Fruit fly (Drosophila melanogaster) whole organism, embryonic: Measurements from ENCODE around the gene Dlip1.

Experiments used
- Asciz ChIP-seq: fragments of 200-800 bp; sonication (Bioruptor generic); optimal IDR thresholded peaks from 2 replicates; lab custom pipeline; 2017; ENCODE audit warnings: missing biosample characterization, mild to moderate bottlenecking, missing genetic modification characterization, missing genetic modification reagents
- B-H1 ChIP-seq: fragments of 200-800 bp; sonication (Bioruptor generic); IDR thresholded peaks from 3 replicates; pipeline ENCODE4 v1.3.6; 2022; ENCODE audit warnings: missing biosample characterization, missing genetic modification characterization
- C15 ChIP-seq: fragments of 200-800 bp; sonication (Bioruptor generic); IDR thresholded peaks from 3 replicates; pipeline ENCODE4 v1.3.6; 2022; ENCODE audit warnings: missing biosample characterization, missing genetic modification characterization
- CG10979 ChIP-seq: fragments of 200-800 bp; sonication (Bioruptor generic); optimal IDR thresholded peaks from 2 replicates; lab custom pipeline; 2018; ENCODE audit warnings: missing biosample characterization, mild to moderate bottlenecking, missing genetic modification characterization, moderate library complexity
- CG11695 ChIP-seq: fragments of 200-800 bp; sonication (Bioruptor generic); IDR thresholded peaks from 3 replicates; pipeline ENCODE4 v1.3.6; 2022; ENCODE audit warnings: missing biosample characterization, missing genetic modification characterization
- CG12659 ChIP-seq: fragments of 200-800 bp; sonication (Bioruptor generic); optimal IDR thresholded peaks from 3 replicates; lab custom pipeline; 2017; ENCODE audit warnings: mild to moderate bottlenecking, missing biosample characterization, missing genetic modification reagents, missing genetic modification characterization
- CG16779 ChIP-seq: fragments of 200-800 bp; sonication (Bioruptor generic); IDR thresholded peaks from 2 replicates; pipeline ENCODE4 v1.3.6; 2022; ENCODE audit warnings: missing biosample characterization, missing genetic modification characterization
- CG17186 ChIP-seq: fragments of 200-800 bp; sonication (Bioruptor generic); optimal IDR thresholded peaks from 3 replicates; lab custom pipeline; 2017; ENCODE audit warnings: missing biosample characterization, missing genetic modification reagents, missing genetic modification characterization
- CG17802 ChIP-seq: fragments of 200-800 bp; sonication (Bioruptor generic); optimal IDR thresholded peaks from 2 replicates; lab custom pipeline; 2018; ENCODE audit warnings: missing biosample characterization, mild to moderate bottlenecking, missing genetic modification characterization, moderate library complexity
- CG18599 ChIP-seq: fragments of 200-800 bp; sonication (Bioruptor generic); optimal IDR thresholded peaks from 3 replicates; lab custom pipeline; 2017; ENCODE audit warnings: missing biosample characterization, missing genetic modification characterization, mild to moderate bottlenecking, moderate library complexity, missing genetic modification reagents
- CG30020 ChIP-seq: fragments of 200-800 bp; optimal IDR thresholded peaks from 2 replicates; lab custom pipeline; 2019; ENCODE audit warnings: missing biosample characterization, mild to moderate bottlenecking, missing genetic modification characterization, moderate library complexity
- CG31224 ChIP-seq: fragments of 200-800 bp; sonication (Bioruptor generic); IDR thresholded peaks from 2 replicates; pipeline ENCODE4 v1.3.6; 2022; ENCODE audit warnings: missing biosample characterization, missing genetic modification characterization
- CG32772 ChIP-seq: fragments of 200-800 bp; sonication (Bioruptor generic); IDR thresholded peaks from 2 replicates; pipeline ENCODE4 v1.3.6; 2022; ENCODE audit warnings: missing biosample characterization, missing genetic modification characterization
- CG3838 ChIP-seq: fragments of 200-800 bp; sonication (Bioruptor generic); optimal IDR thresholded peaks from 3 replicates; lab custom pipeline; 2016; ENCODE audit warnings: missing biosample characterization, missing genetic modification characterization
- CG4282 ChIP-seq: fragments of 200-800 bp; sonication (Bioruptor generic); optimal IDR thresholded peaks from 2 replicates; lab custom pipeline; 2016; ENCODE audit warnings: missing biosample characterization, missing genetic modification characterization
- CG4404 ChIP-seq: fragments of 200-800 bp; sonication (Bioruptor generic); IDR thresholded peaks from 2 replicates; pipeline ENCODE4 v1.3.6; 2022; ENCODE audit warnings: missing biosample characterization, missing genetic modification characterization
- CG4424 ChIP-seq: fragments of 200-800 bp; sonication (Bioruptor generic); optimal IDR thresholded peaks from 3 replicates; lab custom pipeline; 2016; ENCODE audit warnings: missing biosample characterization, missing genetic modification characterization
- CG5245 ChIP-seq: fragments of 200-800 bp; sonication (Bioruptor generic); optimal IDR thresholded peaks from 3 replicates; lab custom pipeline; 2016; ENCODE audit warnings: missing biosample characterization, missing genetic modification characterization
- CG6813 ChIP-seq: fragments of 200-800 bp; sonication (Bioruptor generic); optimal IDR thresholded peaks from 2 replicates; lab custom pipeline; 2017; ENCODE audit warnings: missing biosample characterization, missing genetic modification characterization, mild to moderate bottlenecking, moderate library complexity, missing genetic modification reagents
- CG8388 ChIP-seq: fragments of 200-800 bp; sonication (Bioruptor generic); optimal IDR thresholded peaks from 2 replicates; lab custom pipeline; 2019; ENCODE audit warnings: missing biosample characterization, mild to moderate bottlenecking, missing genetic modification characterization, moderate library complexity
- CG8765 ChIP-seq: fragments of 200-800 bp; sonication (Bioruptor generic); IDR thresholded peaks from 2 replicates; pipeline ENCODE4 v1.3.6; 2022; ENCODE audit warnings: missing biosample characterization, missing genetic modification characterization
- CHES-1-like ChIP-seq: fragments of 200-800 bp; sonication (Bioruptor generic); optimal IDR thresholded peaks from 2 replicates; lab custom pipeline; 2016; ENCODE audit warnings: missing biosample characterization, missing genetic modification characterization
- D19B ChIP-seq: fragments of 200-800 bp; sonication (Bioruptor generic); optimal IDR thresholded peaks from 2 replicates; lab custom pipeline; 2017; ENCODE audit warnings: missing biosample characterization, mild to moderate bottlenecking, missing genetic modification characterization
- Deaf1 ChIP-seq: fragments of 200-800 bp; optimal IDR thresholded peaks from 3 replicates; lab custom pipeline; 2019; ENCODE audit warnings: missing biosample characterization, mild to moderate bottlenecking, missing genetic modification characterization, moderate library complexity
- Eip74EF ChIP-seq, 2 experiments: fragments of 200-800 bp in 1 of 2; fragments of >200 bp in 1 of 2; sonication (Bioruptor generic) in 1 of 2; optimal IDR thresholded peaks; 2 replicates each; lab custom pipeline; 2017 to 2019; ENCODE audit warnings: missing biosample characterization in 2 of 2, missing genetic modification characterization in 2 of 2, mild to moderate bottlenecking in 1 of 2, moderate library complexity in 1 of 2
- H15 ChIP-seq: fragments of 200-800 bp; sonication (Bioruptor generic); IDR thresholded peaks from 3 replicates; pipeline ENCODE4 v1.3.6; 2022; ENCODE audit warnings: missing biosample characterization, missing genetic modification characterization
- Nf-YB ChIP-seq: fragments of 200-800 bp; sonication (Bioruptor generic); optimal IDR thresholded peaks from 3 replicates; lab custom pipeline; 2019; ENCODE audit warnings: missing biosample characterization, mild to moderate bottlenecking, missing genetic modification characterization, moderate library complexity
- Oli ChIP-seq: fragments of 200-800 bp; sonication (Bioruptor generic); optimal IDR thresholded peaks from 2 replicates; lab custom pipeline; 2018; ENCODE audit warnings: missing biosample characterization, mild to moderate bottlenecking, missing genetic modification characterization, moderate library complexity
- Pdp1 ChIP-seq, 2 experiments: fragments of 200-800 bp; sonication (Bioruptor generic); optimal IDR thresholded peaks; 3 replicates each; lab custom pipeline; 2016; ENCODE audit warnings: missing biosample characterization in 2 of 2, missing genetic modification characterization in 2 of 2, mild to moderate bottlenecking in 1 of 2, moderate library complexity in 1 of 2
- Trl ChIP-seq, 3 experiments: fragments of >200 bp in 2 of 3; fragments of 200-800 bp in 1 of 3; sonication (Bioruptor generic) in 1 of 3; optimal IDR thresholded peaks; 2 replicates in 1 of 3; 3 replicates in 2 of 3; lab custom pipeline; 2016 to 2017; ENCODE audit warnings: missing biosample characterization in 1 of 3, missing genetic modification characterization in 1 of 3
- al ChIP-seq: fragments of 200-800 bp; sonication (Bioruptor generic); IDR thresholded peaks from 2 replicates; pipeline ENCODE4 v1.3.6; 2022; ENCODE audit warnings: missing biosample characterization, missing genetic modification characterization
- ash1 ChIP-seq: fragments of 200-800 bp; sonication (Bioruptor generic); optimal IDR thresholded peaks from 2 replicates; lab custom pipeline; 2018; ENCODE audit warnings: missing biosample characterization, mild to moderate bottlenecking, missing genetic modification characterization
- bigmax ChIP-seq: fragments of 200-800 bp; sonication (Bioruptor generic); optimal IDR thresholded peaks from 2 replicates; lab custom pipeline; 2018; ENCODE audit warnings: missing biosample characterization, mild to moderate bottlenecking, missing genetic modification characterization
- crc ChIP-seq: fragments of 200-800 bp; sonication (Bioruptor generic); optimal IDR thresholded peaks from 2 replicates; lab custom pipeline; 2016; ENCODE audit warnings: missing biosample characterization, missing genetic modification characterization
- cwo ChIP-seq: fragments of 200-800 bp; sonication (Bioruptor generic); optimal IDR thresholded peaks from 3 replicates; lab custom pipeline; 2017; ENCODE audit warnings: missing biosample characterization, missing genetic modification characterization, mild to moderate bottlenecking, moderate library complexity, missing genetic modification reagents
- dysf ChIP-seq: fragments of 200-800 bp; sonication (Bioruptor generic); IDR thresholded peaks from 3 replicates; pipeline ENCODE4 v1.3.6; 2022; ENCODE audit warnings: missing biosample characterization, missing genetic modification characterization
- ems ChIP-seq: fragments of 200-800 bp; sonication (Bioruptor generic); optimal IDR thresholded peaks from 3 replicates; lab custom pipeline; 2016; ENCODE audit warnings: missing biosample characterization, missing genetic modification characterization
- esg ChIP-seq: fragments of 200-800 bp; sonication (Bioruptor generic); conservative IDR thresholded peaks from 2 replicates; pipeline ENCODE4 v1.3.6; 2022; ENCODE audit warnings: missing biosample characterization, missing genetic modification characterization
- eyg ChIP-seq: fragments of 200-800 bp; sonication (Bioruptor generic); optimal IDR thresholded peaks from 3 replicates; lab custom pipeline; 2016; ENCODE audit warnings: missing biosample characterization, missing genetic modification characterization
- gt ChIP-seq: fragments of 200-800 bp; sonication (Bioruptor generic); IDR thresholded peaks from 2 replicates; pipeline ENCODE4 v1.3.6; 2022; ENCODE audit warnings: missing biosample characterization, missing genetic modification characterization
- hbn ChIP-seq: fragments of 200-800 bp; sonication (Bioruptor generic); IDR thresholded peaks from 2 replicates; pipeline ENCODE4 v1.3.6; 2022; ENCODE audit warnings: missing biosample characterization, missing genetic modification characterization; ENCODE audit not compliant: partially characterized antibody
- hkb ChIP-seq, 2 experiments: fragments of 200-800 bp in 1 of 2; fragments of >200 bp in 1 of 2; sonication (Bioruptor generic) in 1 of 2; IDR thresholded peaks in 1 of 2; optimal IDR thresholded peaks in 1 of 2; 2 replicates each; pipeline versions ENCODE4 v1.3.6 to Lab custom; 2017 to 2022; ENCODE audit warnings: missing biosample characterization in 1 of 2, missing genetic modification characterization in 1 of 2
- inv ChIP-seq: fragments of 200-800 bp; sonication (Bioruptor generic); IDR thresholded peaks from 2 replicates; pipeline ENCODE4 v1.3.6; 2022; ENCODE audit warnings: missing biosample characterization, missing genetic modification characterization; ENCODE audit not compliant: partially characterized antibody
- kni ChIP-seq: fragments of 200-800 bp; sonication (Bioruptor generic); optimal IDR thresholded peaks from 3 replicates; lab custom pipeline; 2017; ENCODE audit warnings: mild to moderate bottlenecking, missing biosample characterization, missing genetic modification reagents, missing genetic modification characterization
- oc ChIP-seq: fragments of 200-800 bp; sonication (Bioruptor generic); optimal IDR thresholded peaks from 2 replicates; lab custom pipeline; 2018; ENCODE audit warnings: missing biosample characterization, mild to moderate bottlenecking, missing genetic modification characterization, moderate library complexity
- sc ChIP-seq, 3 experiments: fragments of >200 bp in 2 of 3; fragments of 200-800 bp in 1 of 3; sonication (Bioruptor generic) in 1 of 3; optimal IDR thresholded peaks; 2 replicates in 2 of 3; 3 replicates in 1 of 3; lab custom pipeline; 2017; ENCODE audit warnings: mild to moderate bottlenecking in 1 of 3, missing biosample characterization in 1 of 3, missing genetic modification characterization in 1 of 3, missing genetic modification reagents in 1 of 3
- sd ChIP-seq: fragments of 200-800 bp; sonication (Bioruptor generic); optimal IDR thresholded peaks from 3 replicates; lab custom pipeline; 2018; ENCODE audit warnings: missing biosample characterization, mild to moderate bottlenecking, missing genetic modification characterization, moderate library complexity
- stc ChIP-seq: fragments of 200-800 bp; sonication (Bioruptor generic); IDR thresholded peaks from 2 replicates; pipeline ENCODE4 v1.3.6; 2022; ENCODE audit warnings: missing biosample characterization, missing genetic modification characterization

Dlip1 gene

DNA sequence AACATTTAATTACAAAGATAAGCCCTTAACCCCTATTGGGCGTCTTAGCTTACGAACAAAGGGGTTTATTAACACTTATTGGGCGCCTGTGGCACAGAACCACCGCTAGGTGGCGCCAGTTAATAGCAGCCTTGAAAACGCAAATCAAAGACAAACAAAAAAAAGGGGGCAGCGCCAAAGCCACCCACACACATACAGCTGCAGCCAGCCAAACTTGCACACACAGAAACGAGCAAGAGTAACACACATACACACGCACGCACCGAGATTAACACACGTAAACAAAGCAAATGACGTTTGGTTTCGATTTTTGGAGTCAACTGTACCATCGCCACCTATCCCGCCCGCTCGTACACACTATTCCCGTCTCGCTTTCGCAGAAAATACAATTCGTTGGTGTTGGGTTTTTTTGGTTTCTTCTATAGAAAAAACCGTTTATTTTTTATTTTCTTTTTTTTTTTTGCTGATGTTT lies 6.3 kb upstream of the Dlip1 start (continued):
- TF ChIP-seq dysf (GFP tag; lab: Robert Waterston, UW) (peak; percentile 34; the same call in 1 of the 3 replicates), sd (tag; lab: Kevin White, UChicago) (peak; percentile 4), B-H1 (no peak), CG32772 (0 out of 2 replicates have a peak, but pooled peaks have one; percentile 29), CG30020 (tag; lab: Kevin White, UChicago) (no peak), ash1 (GFP tag; lab: Kevin White, UChicago) (no peak), al (GFP tag; lab: Robert Waterston, UW) (no peak), crc (GFP tag; lab: Kevin White, UChicago) (no peak), esg (GFP tag; lab: Robert Waterston, UW) (no peak), CG17802 (tag; lab: Kevin White, UChicago) (no peak), CG5245 (GFP tag; lab: Kevin White, UChicago) (no peak), CG12659 (GFP tag; lab: Kevin White, UChicago) (peak; percentile 61), CG6813 (no peak), stc (GFP tag; lab: Robert Waterston, UW) (0 out of 2 replicates have a peak, but pooled peaks have one; percentile 11), hkb (optimal IDR thresholded peaks at IDR 0.05; lab: Kevin White, UChicago) (no peak), hkb (GFP tag; IDR thresholded peaks at IDR 0.05; lab: Robert Waterston, UW) (peak; percentile 54), CG18599 (GFP tag; lab: Kevin White, UChicago) (no peak), Trl (optimal IDR thresholded peaks at IDR 0.05; lab: Kevin White, UChicago) (no peak), Trl (GFP tag; optimal IDR thresholded peaks at IDR 0.05; lab: Kevin White, UChicago) (no peak), CG8388 (GFP tag; lab: Kevin White, UChicago) (no peak), D19B (no peak), ems (no peak), CG3838 (GFP tag; lab: Kevin White, UChicago) (no peak), CG8765 (GFP tag; lab: Robert Waterston, UW) (no peak), bigmax (GFP tag; lab: Kevin White, UChicago) (no peak), CG4424 (GFP tag; lab: Kevin White, UChicago) (no peak), Pdp1 (GFP tag; optimal IDR thresholded peaks at IDR 0.05; lab: Kevin White, UChicago) (peak in 1 of 2 experiments; percentile 47), Deaf1 (tag; lab: Kevin White, UChicago) (peak; percentile 50), Eip74EF (GFP tag; optimal IDR thresholded peaks at IDR 0.05; lab: Kevin White, UChicago) (no peak), Oli (tag; lab: Kevin White, UChicago) (no peak), hbn (GFP tag; lab: Robert Waterston, UW) (no peak), Nf-YB (GFP tag; lab: Kevin White, UChicago) (peak; percentile 53), cwo (GFP tag; lab: Kevin White, UChicago) (peak; percentile 39), sc (optimal IDR thresholded peaks at IDR 0.05; lab: Kevin White, UChicago) (no peak), sc (GFP tag; optimal IDR thresholded peaks at IDR 0.05; lab: Kevin White, UChicago) (no peak), CHES-1-like (GFP tag; lab: Kevin White, UChicago) (peak; percentile 38), CG4282 (peak; percentile 27), gt (GFP tag; lab: Robert Waterston, UW) (no peak), oc (tag; lab: Kevin White, UChicago) (peak; percentile 47), CG31224 (no peak), kni (GFP tag; lab: Kevin White, UChicago) (peak; percentile 76), C15 (GFP tag; lab: Robert Waterston, UW) (no peak), eyg (GFP tag; lab: Kevin White, UChicago) (no peak), H15 (GFP tag; lab: Robert Waterston, UW) (no peak), CG16779 (GFP tag; lab: Robert Waterston, UW) (no peak), Asciz (GFP tag; lab: Kevin White, UChicago) (no peak), CG10979 (peak; percentile 48), CG4404 (GFP tag; lab: Robert Waterston, UW) (no peak), CG11695 (GFP tag; lab: Robert Waterston, UW) (no peak), inv (GFP tag; lab: Robert Waterston, UW) (no peak), CG17186 (peak; percentile 33)
